Worm (Caenorhabditis elegans) whole organism, midembryonic: ENCODE results near the gene C27D6.15.

Experiments used
- klf-2 ChIP-seq: fragments of 200-800 bp; sonication (Bioruptor generic); conservative IDR thresholded peaks from 2 replicates; pipeline ENCODE4 v1.3.6; 2022; ENCODE audit warnings: missing genetic modification reagents, missing genetic modification characterization, missing compliant biosample characterization
- ref-1 ChIP-seq: fragments of 200-800 bp; sonication (Bioruptor generic); conservative IDR thresholded peaks from 2 replicates; pipeline ENCODE4 v1.3.6; 2022; ENCODE audit warnings: missing genetic modification reagents, missing genetic modification characterization, missing compliant biosample characterization
- tab-1 ChIP-seq: fragments of 200-800 bp; sonication (Bioruptor generic); IDR thresholded peaks from 2 replicates; pipeline ENCODE4 v1.3.6; 2022; ENCODE audit warnings: missing genetic modification characterization, missing compliant biosample characterization

ce11 chrII:5161102-5161501 lies 10.6 kb upstream of the C27D6.15 start, which contains the start of gene C27D6.11:
- TF ChIP-seq ref-1 (GFP tag; lab: Robert Waterston, UW) (no peak), tab-1 (GFP tag; lab: Robert Waterston, UW) (no peak), klf-2 (GFP tag; lab: Robert Waterston, UW) (no peak)
